Fruit fly (Drosophila melanogaster) S2 (cell line): Measurements from ENCODE around the gene Rcd2.

Source experiments
- CG8478 ChIP-seq: fragments of >200 bp; optimal IDR thresholded peaks from 2 replicates; lab custom pipeline; 2018
- CTCF ChIP-seq, 2 experiments: fragments of >200 bp; optimal IDR thresholded peaks; 2 replicates each; lab custom pipeline; 2018

DNA sequence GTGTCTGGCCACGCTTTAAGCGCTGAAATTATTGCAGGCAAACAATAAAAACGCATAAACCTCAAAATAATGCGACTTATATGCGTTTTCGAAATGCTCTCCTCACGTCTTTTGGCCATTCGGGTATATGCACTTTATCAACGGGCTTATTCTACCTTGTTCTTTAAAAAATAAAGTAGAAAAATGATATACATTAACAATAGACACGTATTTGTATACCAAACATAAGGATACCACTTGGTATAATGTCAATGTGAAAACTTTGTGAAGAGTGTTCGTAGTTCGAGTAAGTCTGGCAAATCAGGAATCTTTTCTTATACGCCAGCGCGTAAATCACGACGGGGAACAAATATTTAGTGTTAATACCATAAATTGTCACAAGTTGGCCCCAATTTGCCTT lies 16.2 kb upstream of the Rcd2 start:
- TF ChIP-seq CG8478 (no peak), CTCF (optimal IDR thresholded peaks at IDR 0.05; lab: Kevin White, UChicago) (no peak)
